Worm (Caenorhabditis elegans): ENCODE data around the gene srj-55.

Gene srj-55

ce11 chrV:2881565-2881964 is 23.8 kb upstream of the srj-55 start:
- TF ChIP-seq nhr-80 (tag; optimal IDR thresholded peaks at IDR 0.05) = peak; percentile 23
- no peak for TF ChIP-seq ceh-27 (GFP tag; optimal IDR thresholded peaks at IDR 0.05)
- TF ChIP-seq pha-4 (tag; optimal IDR thresholded peaks at IDR 0.05) = peak; percentile 34
- no peak for TF ChIP-seq nfya-2 (GFP tag; IDR thresholded peaks at IDR 0.05)
- no peak for TF ChIP-seq unc-130 (GFP tag; optimal IDR thresholded peaks at IDR 0.05)
- no peak for TF ChIP-seq ztf-25 (GFP tag; IDR thresholded peaks at IDR 0.05)
- TF ChIP-seq hrde-1 (tag; optimal IDR thresholded peaks at IDR 0.05; ENCODE audit: borderline replicate concordance) = no peak

DNA sequence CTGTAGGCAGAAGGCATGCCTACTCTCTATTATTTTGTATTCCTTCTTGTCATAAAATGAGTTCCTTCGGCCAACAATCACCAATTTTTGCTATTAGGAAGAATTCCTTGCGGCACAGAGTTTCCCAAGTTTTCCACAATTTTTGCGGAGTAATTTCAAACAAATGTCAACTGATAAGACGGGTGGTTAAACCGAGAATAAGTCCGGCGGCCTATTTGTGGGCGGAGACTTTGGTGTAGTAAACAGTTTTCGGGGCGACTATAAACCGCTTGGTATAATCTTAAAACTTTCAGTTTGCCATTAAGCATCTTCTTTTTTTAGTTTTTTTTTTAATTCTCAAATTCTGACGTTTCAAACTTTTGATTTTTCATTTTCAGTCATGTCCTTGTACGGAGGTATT is 23.3 kb upstream of the srj-55 start, which contains the start of gene ifc-1:
TSS of gene ifc-1 (plus strand) at position 378 of the 400 bp plus-strand sequence.
- TF ChIP-seq efl-1 (GFP tag; optimal IDR thresholded peaks at IDR 0.05) (no peak), cebp-1 (GFP tag; IDR thresholded peaks at IDR 0.05) (no peak), cebp-1 (tag; optimal IDR thresholded peaks at IDR 0.05) (no peak), Y79H2A.3 (GFP tag; conservative IDR thresholded peaks at IDR 0.05) (no peak), hmg-1.2 (GFP tag; IDR thresholded peaks at IDR 0.05) (no peak), ets-4 (GFP tag; optimal IDR thresholded peaks at IDR 0.05) (no peak), lin-35 (GFP tag; optimal IDR thresholded peaks at IDR 0.05) (no peak), ccch-3 (GFP tag; optimal IDR thresholded peaks at IDR 0.05) (no peak), F10E7.11 (tag; optimal IDR thresholded peaks at IDR 0.05) (no peak), nhr-80 (tag; optimal IDR thresholded peaks at IDR 0.05) (no peak), snpc-4 (GFP tag; optimal IDR thresholded peaks at IDR 0.05) (no peak), snpc-4 (tag; optimal IDR thresholded peaks at IDR 0.05) (no peak), madf-3 (GFP tag; IDR thresholded peaks at IDR 0.05) (no peak), ztf-22 (GFP tag; optimal IDR thresholded peaks at IDR 0.05) (no peak), aptf-2 (GFP tag; conservative IDR thresholded peaks at IDR 0.05) (no peak), nhr-90 (tag; optimal IDR thresholded peaks at IDR 0.05) (no peak)

- TF ChIP-seq nhr-80 (tag; optimal IDR thresholded peaks at IDR 0.05) (peak; percentile 45), zfh-2 (GFP tag; conservative IDR thresholded peaks at IDR 0.05) (no peak)
These were observed 22.6 kb upstream of the srj-55 start for ce11 chrV:2880356-2880755.

DNA sequence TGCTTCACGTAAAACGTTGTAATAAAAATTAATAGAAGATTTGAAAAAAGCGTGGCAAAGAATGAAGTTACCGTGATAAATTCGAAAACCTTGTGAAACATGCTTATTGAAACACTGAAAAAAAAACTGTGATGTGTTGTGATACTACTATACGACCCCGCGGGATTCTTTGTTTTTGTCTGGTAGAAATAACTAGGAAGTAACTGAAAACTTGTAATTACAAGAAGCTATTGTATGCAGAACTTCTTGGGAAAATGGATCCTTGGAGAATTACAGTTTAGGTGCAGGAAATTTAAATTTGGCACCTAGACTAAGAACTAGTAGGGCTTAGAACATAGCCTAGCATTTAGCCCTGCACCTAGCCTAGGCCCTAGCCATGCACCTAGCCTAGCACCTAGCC is 22.1 kb upstream of the srj-55 start, which contains the start of gene str-39:
TSS of gene str-39 (minus strand) at position 101 of the 400 bp plus-strand sequence.
- TF ChIP-seq F57C9.4 (tag; optimal IDR thresholded peaks at IDR 0.05) (no peak), tbp1 (GFP tag; optimal IDR thresholded peaks at IDR 0.05) (no peak), ceh-58 (GFP tag; IDR thresholded peaks at IDR 0.05) (no peak), Y79H2A.3 (GFP tag; conservative IDR thresholded peaks at IDR 0.05) (no peak), lin-54 (GFP tag; optimal IDR thresholded peaks at IDR 0.05) (no peak), lir-1 (GFP tag; conservative IDR thresholded peaks at IDR 0.05) (no peak), pha-4 (tag; optimal IDR thresholded peaks at IDR 0.05) (no peak), chd-7 (tag; optimal IDR thresholded peaks at IDR 0.05) (no peak)

DNA sequence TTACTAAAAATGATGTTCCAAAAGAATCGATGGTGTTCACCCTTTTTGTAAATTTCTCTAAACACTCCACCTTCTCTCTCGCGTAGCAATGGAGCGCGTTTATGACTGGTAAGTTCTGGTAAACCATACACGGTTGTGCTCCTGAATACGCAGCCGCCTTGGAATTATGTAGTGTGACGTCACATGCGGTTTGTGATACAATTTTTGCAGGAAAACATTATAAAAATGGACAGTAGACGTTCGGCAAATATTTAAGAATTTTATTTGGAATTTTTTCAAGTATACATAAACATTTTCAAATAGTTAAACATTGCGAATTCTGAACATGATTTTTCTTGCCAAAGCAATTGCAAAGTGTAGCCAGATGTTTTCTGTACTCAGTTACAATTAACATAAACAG is 19.8 kb upstream of the srj-55 start, which contains the start of gene F37B4.10:
TSS of gene F37B4.10 (minus strand) at position 101 of the 400 bp plus-strand sequence.
- TF ChIP-seq K12H6.12 (tag; optimal IDR thresholded peaks at IDR 0.05) (no peak), snpc-1.1 (tag; optimal IDR thresholded peaks at IDR 0.05; ENCODE audit: insufficient read depth) (no peak), lin-40 (tag; optimal IDR thresholded peaks at IDR 0.05) (no peak), hmg-20 (GFP tag; IDR thresholded peaks at IDR 0.05) (no peak), tbx-9 (tag; optimal IDR thresholded peaks at IDR 0.05; ENCODE audit: borderline replicate concordance) (no peak), nfya-2 (GFP tag; IDR thresholded peaks at IDR 0.05) (no peak), Y79H2A.3 (GFP tag; conservative IDR thresholded peaks at IDR 0.05) (no peak), tbp1 (GFP tag; optimal IDR thresholded peaks at IDR 0.05) (no peak), sptf-2 (GFP tag; optimal IDR thresholded peaks at IDR 0.05) (no peak), F49E8.2 (tag; optimal IDR thresholded peaks at IDR 0.05; ENCODE audit: insufficient read depth) (no peak), mes-4 (tag; optimal IDR thresholded peaks at IDR 0.05) (no peak), ceh-27 (GFP tag; optimal IDR thresholded peaks at IDR 0.05) (no peak), ztf-22 (GFP tag; optimal IDR thresholded peaks at IDR 0.05) (no peak), dox-1 (GFP tag; IDR thresholded peaks at IDR 0.05) (no peak), F57A8.1 (GFP tag; optimal IDR thresholded peaks at IDR 0.05) (no peak), hrde-1 (tag; optimal IDR thresholded peaks at IDR 0.05; ENCODE audit: borderline replicate concordance) (no peak), nhr-120 (GFP tag; IDR thresholded peaks at IDR 0.05) (no peak), nfyb-1 (GFP tag; IDR thresholded peaks at IDR 0.05) (no peak)
